Fruit fly (Drosophila melanogaster) whole organism, prepupa: Measurements from ENCODE around the gene CG5909.

Experiments
- Blimp-1 ChIP-seq: fragments of 200-800 bp; sonication (Bioruptor generic); optimal IDR thresholded peaks from 3 replicates; lab custom pipeline; 2017; ENCODE audit warnings: missing biosample characterization, missing genetic modification characterization, mild to moderate bottlenecking, moderate library complexity, missing genetic modification reagents
- CG10631 ChIP-seq: fragments of 200-800 bp; sonication (Bioruptor generic); optimal IDR thresholded peaks from 2 replicates; lab custom pipeline; 2016; ENCODE audit warnings: missing biosample characterization, missing genetic modification characterization
- CG11294 ChIP-seq: fragments of 200-800 bp; sonication (Bioruptor generic); IDR thresholded peaks from 2 replicates; pipeline ENCODE4 v1.3.6; 2022; ENCODE audit warnings: missing biosample characterization, missing genetic modification characterization
- CG11902 ChIP-seq: fragments of 200-800 bp; sonication (Bioruptor generic); optimal IDR thresholded peaks from 3 replicates; lab custom pipeline; 2016; ENCODE audit warnings: missing biosample characterization, missing genetic modification characterization
- CG15336 ChIP-seq: fragments of 200-800 bp; sonication (Bioruptor generic); IDR thresholded peaks from 2 replicates; pipeline ENCODE4 v1.3.6; 2022; ENCODE audit warnings: missing biosample characterization, missing genetic modification characterization
- CG1621 ChIP-seq: fragments of 200-800 bp; sonication (Bioruptor generic); optimal IDR thresholded peaks from 3 replicates; lab custom pipeline; 2018; ENCODE audit warnings: missing biosample characterization, mild to moderate bottlenecking, missing genetic modification characterization
- CG3032 ChIP-seq: fragments of 200-800 bp; optimal IDR thresholded peaks from 2 replicates; lab custom pipeline; 2019; ENCODE audit warnings: missing biosample characterization, mild to moderate bottlenecking, missing genetic modification characterization, moderate library complexity
- CG31627 ChIP-seq: fragments of 200-800 bp; sonication (Bioruptor generic); optimal IDR thresholded peaks from 3 replicates; lab custom pipeline; 2016; ENCODE audit warnings: missing biosample characterization, missing genetic modification characterization
- CG32006 ChIP-seq: fragments of 200-800 bp; sonication (Bioruptor generic); optimal IDR thresholded peaks from 3 replicates; lab custom pipeline; 2017; ENCODE audit warnings: missing biosample characterization, mild to moderate bottlenecking, missing genetic modification characterization
- CG34406 ChIP-seq: fragments of 200-800 bp; sonication (Bioruptor generic); optimal IDR thresholded peaks from 3 replicates; lab custom pipeline; 2016; ENCODE audit warnings: missing biosample characterization, missing genetic modification characterization
- CG3919 ChIP-seq: fragments of 200-800 bp; sonication (Bioruptor generic); optimal IDR thresholded peaks from 3 replicates; lab custom pipeline; 2016; ENCODE audit warnings: missing biosample characterization, missing genetic modification characterization
- CG4318 ChIP-seq: fragments of 200-800 bp; sonication (Bioruptor generic); optimal IDR thresholded peaks from 3 replicates; lab custom pipeline; 2017; ENCODE audit warnings: missing biosample characterization, mild to moderate bottlenecking, missing genetic modification characterization
- CG6163 ChIP-seq: fragments of 200-800 bp; sonication (Bioruptor generic); IDR thresholded peaks from 3 replicates; pipeline ENCODE4 v1.3.6; 2022; ENCODE audit warnings: missing biosample characterization, missing genetic modification characterization
- CG6276 ChIP-seq: fragments of 200-800 bp; sonication (Bioruptor generic); optimal IDR thresholded peaks from 2 replicates; lab custom pipeline; 2017; ENCODE audit warnings: missing biosample characterization, mild to moderate bottlenecking, missing genetic modification characterization
- CG6792 ChIP-seq: fragments of 200-800 bp; sonication (Bioruptor generic); optimal IDR thresholded peaks from 3 replicates; lab custom pipeline; 2016; ENCODE audit warnings: missing biosample characterization, missing genetic modification characterization
- CG6808 ChIP-seq: fragments of 200-800 bp; sonication (Bioruptor generic); optimal IDR thresholded peaks from 3 replicates; lab custom pipeline; 2017; ENCODE audit warnings: missing biosample characterization, missing genetic modification characterization, mild to moderate bottlenecking, moderate library complexity, missing genetic modification reagents
- CG7368 ChIP-seq: fragments of 200-800 bp; sonication (Bioruptor generic); optimal IDR thresholded peaks from 3 replicates; lab custom pipeline; 2016; ENCODE audit warnings: missing biosample characterization, missing genetic modification characterization
- CG8119 ChIP-seq: fragments of 200-800 bp; sonication (Bioruptor generic); IDR thresholded peaks from 3 replicates; pipeline ENCODE4 v1.3.6; 2022; ENCODE audit warnings: missing biosample characterization, missing genetic modification characterization
- Eip75B ChIP-seq: fragments of 200-800 bp; sonication (Bioruptor generic); optimal IDR thresholded peaks from 3 replicates; lab custom pipeline; 2016; ENCODE audit warnings: missing biosample characterization, missing genetic modification characterization
- Eip78C ChIP-seq: fragments of 200-800 bp; sonication (Bioruptor generic); peaks from one replicate; lab custom pipeline; 2016; ENCODE audit warnings: missing biosample characterization, missing genetic modification characterization
- Ets21C ChIP-seq: fragments of 200-800 bp; sonication (Bioruptor generic); optimal IDR thresholded peaks from 3 replicates; lab custom pipeline; 2016; ENCODE audit warnings: missing biosample characterization, missing genetic modification characterization
- Ets96B ChIP-seq: fragments of 200-800 bp; optimal IDR thresholded peaks from 2 replicates; lab custom pipeline; 2019; ENCODE audit warnings: missing biosample characterization, mild to moderate bottlenecking, missing genetic modification characterization, moderate library complexity
- Gug ChIP-seq: fragments of 200-800 bp; sonication (Bioruptor generic); IDR thresholded peaks from 2 replicates; pipeline ENCODE4 v1.3.6; 2022; ENCODE audit warnings: missing biosample characterization, missing genetic modification characterization
- Hr39 ChIP-seq: fragments of 200-800 bp; sonication (Bioruptor generic); optimal IDR thresholded peaks from 2 replicates; lab custom pipeline; 2016; ENCODE audit warnings: missing biosample characterization, missing genetic modification characterization
- Hr4 ChIP-seq: fragments of 200-800 bp; sonication (Bioruptor generic); optimal IDR thresholded peaks from 3 replicates; lab custom pipeline; 2016; ENCODE audit warnings: missing biosample characterization, missing genetic modification characterization
- Met ChIP-seq: fragments of 200-800 bp; sonication (Bioruptor generic); optimal IDR thresholded peaks from 3 replicates; lab custom pipeline; 2016; ENCODE audit warnings: missing biosample characterization, missing genetic modification characterization
- Smox ChIP-seq: fragments of 200-800 bp; sonication (Bioruptor generic); optimal IDR thresholded peaks from 3 replicates; lab custom pipeline; 2016; ENCODE audit warnings: missing biosample characterization, missing genetic modification characterization
- Sox15 ChIP-seq: fragments of 200-800 bp; sonication (Bioruptor generic); optimal IDR thresholded peaks from 3 replicates; lab custom pipeline; 2016; ENCODE audit warnings: missing biosample characterization, missing genetic modification characterization
- achi ChIP-seq: fragments of 200-800 bp; sonication (Bioruptor generic); optimal IDR thresholded peaks from 3 replicates; lab custom pipeline; 2016; ENCODE audit warnings: missing biosample characterization, missing genetic modification characterization
- acj6 ChIP-seq: fragments of 200-800 bp; sonication (Bioruptor generic); optimal IDR thresholded peaks from 3 replicates; lab custom pipeline; 2016; ENCODE audit warnings: missing biosample characterization, missing genetic modification characterization
- dsx ChIP-seq: fragments of 200-800 bp; optimal IDR thresholded peaks from 3 replicates; lab custom pipeline; 2019; ENCODE audit warnings: missing biosample characterization, mild to moderate bottlenecking, missing genetic modification characterization, moderate library complexity; ENCODE audit not compliant: poor library complexity, severe bottlenecking
- eg ChIP-seq: fragments of 200-800 bp; sonication (Bioruptor generic); IDR thresholded peaks from 3 replicates; pipeline ENCODE4 v1.3.6; 2022; ENCODE audit warnings: missing biosample characterization, missing genetic modification characterization
- esn ChIP-seq: fragments of 200-800 bp; sonication (Bioruptor generic); optimal IDR thresholded peaks from 2 replicates; lab custom pipeline; 2016; ENCODE audit warnings: missing biosample characterization, mild to moderate bottlenecking, missing genetic modification characterization, moderate library complexity
- fd59A ChIP-seq: fragments of 200-800 bp; sonication (Bioruptor generic); optimal IDR thresholded peaks from 2 replicates; lab custom pipeline; 2017; ENCODE audit warnings: missing biosample characterization, mild to moderate bottlenecking, missing genetic modification characterization, missing genetic modification reagents
- fd85E ChIP-seq: fragments of 200-800 bp; sonication (Bioruptor generic); optimal IDR thresholded peaks from 3 replicates; lab custom pipeline; 2016; ENCODE audit warnings: missing biosample characterization, missing genetic modification characterization
- fkh ChIP-seq: fragments of 200-800 bp; sonication (Bioruptor generic); optimal IDR thresholded peaks from 3 replicates; lab custom pipeline; 2017; ENCODE audit warnings: missing biosample characterization, mild to moderate bottlenecking, missing genetic modification characterization, moderate library complexity
- pdm3 ChIP-seq: fragments of 200-800 bp; sonication (Bioruptor generic); optimal IDR thresholded peaks from 3 replicates; lab custom pipeline; 2016; ENCODE audit warnings: missing biosample characterization, missing genetic modification characterization
- salr ChIP-seq, 2 experiments: fragments of 200-800 bp; sonication (Bioruptor generic); optimal IDR thresholded peaks; 3 replicates each; lab custom pipeline; 2016 to 2018; ENCODE audit warnings: missing biosample characterization in 2 of 2, missing genetic modification characterization in 2 of 2, mild to moderate bottlenecking in 1 of 2
- spab ChIP-seq: fragments of 200-800 bp; sonication (Bioruptor generic); optimal IDR thresholded peaks from 2 replicates; lab custom pipeline; 2017; ENCODE audit warnings: missing biosample characterization, mild to moderate bottlenecking, missing genetic modification characterization, missing genetic modification reagents
- ss ChIP-seq, 2 experiments: fragments of 200-800 bp; sonication (Bioruptor generic); optimal IDR thresholded peaks; 2 replicates in 1 of 2; 3 replicates in 1 of 2; lab custom pipeline; 2017 to 2018; ENCODE audit warnings: mild to moderate bottlenecking in 2 of 2, missing biosample characterization in 2 of 2, missing genetic modification characterization in 2 of 2, moderate library complexity in 1 of 2
- svp ChIP-seq: fragments of 200-800 bp; sonication (Bioruptor generic); peaks from one replicate; lab custom pipeline; 2016; ENCODE audit warnings: missing biosample characterization, missing genetic modification characterization

Gene CG5909

DNA sequence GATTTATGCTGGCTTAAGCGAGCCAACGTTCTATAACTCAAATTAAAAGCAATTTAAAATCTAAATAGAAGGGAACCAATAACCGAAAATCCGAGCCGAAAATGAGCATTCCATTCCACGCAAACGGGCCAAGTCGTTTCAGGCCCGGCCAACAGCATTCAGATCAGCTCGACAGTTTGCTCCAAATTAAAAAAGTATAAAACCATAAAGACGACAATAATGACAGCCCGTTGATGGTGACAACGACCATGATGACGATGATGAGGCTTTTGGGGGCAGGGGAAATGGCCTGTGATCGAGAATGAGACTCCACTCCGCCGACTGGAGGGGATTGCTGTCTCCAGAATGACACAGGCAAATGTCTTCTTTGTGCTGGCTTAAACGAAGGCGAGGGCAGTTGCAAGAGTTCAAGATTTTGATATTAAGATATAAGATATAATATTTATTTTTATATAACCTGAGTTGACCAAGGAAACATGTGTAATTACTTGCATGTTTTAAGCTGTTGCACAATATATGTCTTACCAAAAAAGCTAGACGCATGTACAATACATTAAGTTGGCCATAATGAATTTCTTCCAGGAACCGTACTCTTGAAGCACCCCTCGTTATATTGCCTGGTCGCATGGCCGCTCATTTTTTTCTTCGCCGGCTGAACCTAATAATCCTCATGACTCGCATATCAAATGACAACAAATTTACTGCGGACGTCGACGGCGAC lies 43.9 kb downstream of the CG5909 start (continued):
- TF ChIP-seq fd85E (GFP tag; lab: Kevin White, UChicago) (no peak), Ets96B (tag; lab: Kevin White, UChicago) (peak; percentile 74), CG11294 (GFP tag; lab: Robert Waterston, UW) (no peak), Gug (GFP tag; lab: Robert Waterston, UW) (no peak), Sox15 (GFP tag; lab: Kevin White, UChicago) (no peak), acj6 (peak; percentile 26), fd59A (GFP tag; lab: Kevin White, UChicago) (peak; percentile 42), CG3919 (peak; percentile 43), achi (GFP tag; lab: Kevin White, UChicago) (peak; percentile 41), fkh (no peak), CG32006 (peak; percentile 29), CG3032 (tag; lab: Kevin White, UChicago) (peak; percentile 66), spab (GFP tag; lab: Kevin White, UChicago) (peak; percentile 49), CG10631 (peak; percentile 21), Met (GFP tag; lab: Kevin White, UChicago) (peak; percentile 32), CG4318 (GFP tag; lab: Kevin White, UChicago) (no peak), Eip75B (GFP tag; lab: Kevin White, UChicago) (no peak)

DNA sequence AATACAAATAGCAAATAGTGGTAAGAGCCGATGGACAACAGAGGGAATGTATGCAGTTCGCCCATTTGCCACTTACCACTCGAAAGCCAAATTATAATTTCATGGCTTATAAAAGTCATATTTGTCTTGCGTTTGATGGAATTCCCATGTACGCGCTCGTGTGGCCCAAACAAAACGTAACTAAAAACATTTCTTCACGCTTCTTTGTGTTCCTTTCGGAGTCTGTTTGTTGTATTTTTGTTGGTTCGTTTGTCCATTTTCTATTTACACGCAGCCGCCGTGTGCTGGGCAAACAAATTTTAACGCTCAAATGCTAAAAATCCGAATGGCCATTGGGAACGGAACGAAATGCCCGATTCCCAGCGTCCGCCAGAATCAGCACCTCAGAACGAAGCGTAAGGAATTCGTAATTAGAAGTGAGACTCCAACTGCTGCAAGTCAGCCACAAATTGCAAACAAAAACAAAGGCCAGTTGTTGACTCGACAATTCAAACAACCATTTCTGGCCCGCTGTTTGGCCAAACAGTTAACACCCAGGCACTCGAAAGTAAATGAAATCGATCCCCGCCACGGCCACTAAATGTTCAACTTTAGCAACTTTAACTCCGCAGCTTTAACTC lies 47.9 kb downstream of the CG5909 start:
- TF ChIP-seq fkh = peak; percentile 78
- TF ChIP-seq CG31627 = no peak
- TF ChIP-seq, all 60 proteins: peak for 1

DNA sequence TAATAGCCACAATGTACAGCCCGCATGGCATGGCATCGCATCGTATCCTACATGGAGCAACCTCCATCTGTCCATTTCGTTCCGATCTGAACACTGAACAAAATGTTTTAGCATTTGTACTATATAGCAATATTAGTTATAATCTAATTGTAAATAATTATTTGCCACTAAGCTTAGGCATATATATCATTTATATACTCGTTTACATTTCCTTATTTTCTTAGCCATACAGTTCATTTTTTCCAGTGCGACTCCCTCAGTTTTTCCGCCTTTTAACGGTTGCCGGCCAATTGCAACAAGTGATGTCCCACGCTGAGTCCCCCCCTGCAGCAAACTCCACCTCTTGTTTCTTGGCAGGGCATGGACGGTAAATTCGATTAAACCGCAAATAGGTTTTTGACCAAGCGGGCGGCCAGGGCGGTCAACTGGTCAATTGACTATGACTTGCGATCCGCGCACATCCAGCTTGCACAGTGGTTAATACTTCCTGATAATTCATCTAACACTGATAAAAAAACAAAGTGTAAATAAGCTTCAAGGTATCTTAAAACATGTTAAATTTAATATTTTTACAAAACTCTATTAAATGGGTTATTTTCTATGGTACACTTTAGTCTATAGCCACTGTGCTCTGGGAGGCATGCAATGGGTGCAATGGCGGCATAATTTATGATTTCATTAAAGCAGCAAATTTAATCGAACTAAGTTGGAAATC lies 48.8 kb downstream of the CG5909 start:
- TF ChIP-seq Sox15 (GFP tag; lab: Kevin White, UChicago) = no peak
- TF ChIP-seq CG3032 (tag; lab: Kevin White, UChicago) = no peak
- TF ChIP-seq ss (GFP tag; optimal IDR thresholded peaks at IDR 0.05; lab: Kevin White, UChicago) = no peak
- TF ChIP-seq Eip78C (GFP tag; lab: Kevin White, UChicago) = peak; percentile 48
- TF ChIP-seq achi (GFP tag; lab: Kevin White, UChicago) = no peak
- no peak for TF ChIP-seq dsx (GFP tag; lab: Kevin White, UChicago)
- peak; percentile 43 for TF ChIP-seq CG32006
- no peak for TF ChIP-seq acj6
- TF ChIP-seq CG8119 (GFP tag; lab: Robert Waterston, UW) = peak; percentile 69; the same call in 2 of the 3 replicates
- no peak for TF ChIP-seq Eip75B (GFP tag; lab: Kevin White, UChicago)
- peak; percentile 39 for TF ChIP-seq CG6276
- peak; percentile 40 for TF ChIP-seq Hr4
- no peak for TF ChIP-seq CG10631
- TF ChIP-seq svp (GFP tag; lab: Kevin White, UChicago) = peak; percentile 34
- TF ChIP-seq fkh = no peak
- no peak for TF ChIP-seq CG11902 (GFP tag; lab: Kevin White, UChicago)
- peak; percentile 43; the same call in 1 of the 2 replicates for TF ChIP-seq Gug (GFP tag; lab: Robert Waterston, UW)
- TF ChIP-seq pdm3 (GFP tag; lab: Kevin White, UChicago) = peak; percentile 27
- no peak for TF ChIP-seq esn (GFP tag; lab: Kevin White, UChicago)
- no peak for TF ChIP-seq CG4318 (GFP tag; lab: Kevin White, UChicago)
- TF ChIP-seq CG6163 = peak; percentile 54
- TF ChIP-seq salr (GFP tag; optimal IDR thresholded peaks at IDR 0.05; lab: Kevin White, UChicago) = no peak
- TF ChIP-seq fd85E (GFP tag; lab: Kevin White, UChicago) = no peak
- no peak for TF ChIP-seq Blimp-1
- no peak for TF ChIP-seq Smox (GFP tag; lab: Kevin White, UChicago)
- peak; percentile 73 for TF ChIP-seq eg (GFP tag; lab: Robert Waterston, UW)
- TF ChIP-seq spab (GFP tag; lab: Kevin White, UChicago) = no peak
- no peak for TF ChIP-seq CG1621
- no peak for TF ChIP-seq CG34406 (GFP tag; lab: Kevin White, UChicago)
- no peak for TF ChIP-seq CG6792 (GFP tag; lab: Kevin White, UChicago)
- TF ChIP-seq Hr39 (GFP tag; lab: Kevin White, UChicago) = no peak
- no peak for TF ChIP-seq CG3919
- TF ChIP-seq CG7368 (GFP tag; lab: Kevin White, UChicago) = no peak
- TF ChIP-seq Ets21C = no peak
- no peak for TF ChIP-seq CG6808 (GFP tag; lab: Kevin White, UChicago)
- TF ChIP-seq CG15336 (GFP tag; lab: Robert Waterston, UW) = peak; percentile 53
